Worm (Caenorhabditis elegans) whole organism, L4 larva: ENCODE data around the gene dao-2.

Experiments
- aly-2 ChIP-seq: sonication (generic microtip); optimal IDR thresholded peaks from 2 replicates; lab custom pipeline; 2018; ENCODE audit warnings: missing biosample characterization, missing genetic modification characterization
- mdl-1 ChIP-seq, 2 experiments: fragments of 150-350 bp in 1 of 2; sonication (generic microtip) in 1 of 2; optimal IDR thresholded peaks; 2 replicates each; lab custom pipeline; 2014 to 2017; ENCODE audit warnings: missing biosample characterization in 2 of 2, missing genetic modification characterization in 2 of 2
- nhr-237 ChIP-seq: sonication (generic microtip); optimal IDR thresholded peaks from 2 replicates; lab custom pipeline; 2017; ENCODE audit warnings: missing biosample characterization, missing genetic modification characterization
- pha-4 ChIP-seq, 2 experiments: fragments of 150-350 bp in 1 of 2; fragments of 200-800 bp in 1 of 2; sonication (Bioruptor generic) in 1 of 2; IDR thresholded peaks in 1 of 2; optimal IDR thresholded peaks in 1 of 2; 2 replicates each; pipeline versions ENCODE4 v1.3.6 to Lab custom; 2014 to 2022; ENCODE audit warnings: missing genetic modification characterization in 2 of 2, missing genetic modification reagents in 2 of 2, missing biosample characterization in 1 of 2, missing compliant biosample characterization in 1 of 2
- zip-11 ChIP-seq: fragments of 200-800 bp; sonication (Bioruptor generic); IDR thresholded peaks from 2 replicates; pipeline ENCODE4 v1.3.6; 2022; ENCODE audit warnings: missing genetic modification characterization, missing compliant biosample characterization

DNA sequence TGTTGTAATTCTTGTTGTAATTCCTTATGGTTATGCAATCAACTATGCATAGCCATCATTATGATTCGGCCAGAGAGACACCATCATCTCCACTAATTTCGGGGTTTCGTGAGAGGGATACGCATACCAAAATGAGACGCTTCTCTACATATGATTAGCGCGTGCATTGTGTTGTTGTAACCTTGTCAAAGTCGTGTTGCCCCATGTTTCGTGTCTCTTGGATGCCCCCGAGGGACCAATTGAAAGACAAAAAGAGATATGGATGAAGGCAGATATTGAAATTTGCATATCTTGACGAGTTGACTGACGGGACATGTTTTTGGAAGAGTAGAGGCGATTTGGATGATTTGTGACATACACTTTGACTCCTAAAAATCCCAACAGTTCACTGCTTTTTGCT is 16.6 kb downstream of the dao-2 start:
- no peak for TF ChIP-seq pha-4 (GFP tag; IDR thresholded peaks at IDR 0.05; lab: Robert Waterston, UW)
- TF ChIP-seq pha-4 (tag; optimal IDR thresholded peaks at IDR 0.05; lab: Kevin White, UChicago) = no peak
- no peak for TF ChIP-seq aly-2
- no peak for TF ChIP-seq mdl-1 (tag; optimal IDR thresholded peaks at IDR 0.05; lab: Kevin White, UChicago)
- TF ChIP-seq nhr-237 (tag; lab: Kevin White, UChicago) = no peak
- no peak for TF ChIP-seq zip-11 (GFP tag; lab: Robert Waterston, UW)
